Fruit fly (Drosophila melanogaster): ENCODE results near the gene Ir62a.

Gene Ir62a

dm6 chr3L:1579169-1579853 is 48.3 kb upstream of the Ir62a start (continued):
- no peak for TF ChIP-seq Deaf1 (tag; optimal IDR thresholded peaks at IDR 0.05)
- no peak for TF ChIP-seq ato (GFP tag; IDR thresholded peaks at IDR 0.05; ENCODE audit: partially characterized antibody)
- TF ChIP-seq tgo (GFP tag; IDR thresholded peaks at IDR 0.05) = no peak; the same call in 2 of the 3 replicates
- TF ChIP-seq Fer1 (GFP tag; optimal IDR thresholded peaks at IDR 0.05) = peak; percentile 78
- no peak for TF ChIP-seq CG14860 (GFP tag; IDR thresholded peaks at IDR 0.05; ENCODE audit: partially characterized antibody)
- no peak; the same call in 2 of the 3 replicates for TF ChIP-seq gce (GFP tag; IDR thresholded peaks at IDR 0.05)
- TF ChIP-seq CG30431 (GFP tag; optimal IDR thresholded peaks at IDR 0.05) = peak; percentile 59
- TF ChIP-seq gcm2 (GFP tag; optimal IDR thresholded peaks at IDR 0.05) = peak; percentile 1
- TF ChIP-seq dati (GFP tag; IDR thresholded peaks at IDR 0.05) = no peak
- peak; percentile 57 for TF ChIP-seq CG3163 (GFP tag; optimal IDR thresholded peaks at IDR 0.05)
- no peak for TF ChIP-seq Dref (GFP tag; IDR thresholded peaks at IDR 0.05)
- TF ChIP-seq Ssrp (tag; optimal IDR thresholded peaks at IDR 0.05) = peak; percentile 47
- TF ChIP-seq yki (optimal IDR thresholded peaks at IDR 0.05) = no peak
- TF ChIP-seq bowl (GFP tag; IDR thresholded peaks at IDR 0.05) = no peak
- TF ChIP-seq CG2199 (GFP tag; IDR thresholded peaks at IDR 0.05) = no peak
- peak; percentile 71 for TF ChIP-seq CG10979 (tag; optimal IDR thresholded peaks at IDR 0.05)
- peak; percentile 17 for TF ChIP-seq Dip3 (GFP tag; optimal IDR thresholded peaks at IDR 0.05)
- TF ChIP-seq GATAe (GFP tag; conservative IDR thresholded peaks at IDR 0.05) = peak; percentile 14; the same call in 1 of the 2 replicates
- peak; percentile 58 for TF ChIP-seq Bdp1 (GFP tag; optimal IDR thresholded peaks at IDR 0.05)
- TF ChIP-seq Hey (tag; optimal IDR thresholded peaks at IDR 0.05) = peak; percentile 29
- peak; percentile 6 for TF ChIP-seq CG6854 (GFP tag; optimal IDR thresholded peaks at IDR 0.05)
- TF ChIP-seq CG10321 (GFP tag; IDR thresholded peaks at IDR 0.05) = no peak
- TF ChIP-seq exex (tag; optimal IDR thresholded peaks at IDR 0.05) = peak; percentile 20
- peak; percentile 67 for TF ChIP-seq CG3838 (GFP tag; optimal IDR thresholded peaks at IDR 0.05)
- peak; percentile 77 for TF ChIP-seq CG1233 (GFP tag; optimal IDR thresholded peaks at IDR 0.05)
- TF ChIP-seq br (optimal IDR thresholded peaks at IDR 0.05) = no peak
- peak; percentile 49 for TF ChIP-seq CG13775 (GFP tag; optimal IDR thresholded peaks at IDR 0.05)
- TF ChIP-seq onecut (GFP tag; IDR thresholded peaks at IDR 0.05) = peak; percentile 68
- TF ChIP-seq HHEX (GFP tag; optimal IDR thresholded peaks at IDR 0.05) = peak; percentile 62
- TF ChIP-seq gt (GFP tag; IDR thresholded peaks at IDR 0.05) = no peak
- TF ChIP-seq jing (GFP tag; optimal IDR thresholded peaks at IDR 0.05) = peak; percentile 46
- peak; percentile 31 for TF ChIP-seq CG4282 (GFP tag; optimal IDR thresholded peaks at IDR 0.05)
- TF ChIP-seq fd96Cb (tag; optimal IDR thresholded peaks at IDR 0.05) = peak; percentile 44
- peak; percentile 26 for TF ChIP-seq az2 (GFP tag; optimal IDR thresholded peaks at IDR 0.05)
- no peak for TF ChIP-seq CG30020 (tag; optimal IDR thresholded peaks at IDR 0.05)
- TF ChIP-seq sna (GFP tag; IDR thresholded peaks at IDR 0.05; ENCODE audit: partially characterized antibody) = no peak
- TF ChIP-seq sd (tag; optimal IDR thresholded peaks at IDR 0.05) = peak; percentile 86
- TF ChIP-seq fd3F (GFP tag; optimal IDR thresholded peaks at IDR 0.05) = no peak
- TF ChIP-seq CG14050 (GFP tag; IDR thresholded peaks at IDR 0.05) = peak; percentile 17; the same call in 1 of the 3 replicates
- TF ChIP-seq CG9609 (GFP tag; optimal IDR thresholded peaks at IDR 0.05) = peak; percentile 16
- TF ChIP-seq row (GFP tag; IDR thresholded peaks at IDR 0.05) = peak; percentile 65
- TF ChIP-seq kni (GFP tag; optimal IDR thresholded peaks at IDR 0.05) = peak; percentile 97
- TF ChIP-seq pho (GFP tag; optimal IDR thresholded peaks at IDR 0.05) = peak; percentile 31
- no peak for TF ChIP-seq B-H2 (GFP tag; optimal IDR thresholded peaks at IDR 0.05)
- no peak for TF ChIP-seq Fer2 (tag; optimal IDR thresholded peaks at IDR 0.05)
- peak; percentile 95 for TF ChIP-seq HLHmδ (GFP tag; optimal IDR thresholded peaks at IDR 0.05)
- peak; percentile 26 for TF ChIP-seq CG16815 (GFP tag; optimal IDR thresholded peaks at IDR 0.05)
- TF ChIP-seq Fer3 (tag; optimal IDR thresholded peaks at IDR 0.05) = peak; percentile 61
- peak; percentile 92 for TF ChIP-seq Blimp-1 (GFP tag; optimal IDR thresholded peaks at IDR 0.05)
- TF ChIP-seq pan (optimal IDR thresholded peaks at IDR 0.05) = no peak
- peak in 1 of 2 experiments; percentile 41 for TF ChIP-seq pan (GFP tag; optimal IDR thresholded peaks at IDR 0.05 in 1 of 2, IDR thresholded peaks at IDR 0.05 in 1 of 2)
